Worm (Caenorhabditis elegans): ENCODE results near the gene F13E9.5.

F13E9.5 gene

DNA sequence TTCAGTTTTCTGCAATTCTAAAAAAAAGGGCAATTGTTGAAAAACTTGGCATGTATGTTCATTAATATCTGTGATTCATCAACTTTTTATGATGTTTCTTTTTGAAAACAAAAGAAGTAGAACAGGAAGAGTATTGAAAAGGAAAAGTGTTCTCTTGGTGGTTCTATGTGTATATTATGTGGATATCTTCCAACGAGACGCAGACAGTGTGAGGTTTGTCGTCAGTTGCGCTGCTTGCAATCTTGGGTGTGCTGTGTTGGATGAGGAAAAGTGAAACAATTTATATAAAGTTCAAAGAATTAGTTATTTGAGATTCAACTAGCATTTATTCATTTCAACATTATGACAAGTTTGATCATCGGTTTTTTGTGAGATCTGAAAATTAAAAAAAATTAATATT lies 31.8 kb downstream of the F13E9.5 start:
- no peak for TF ChIP-seq odd-2 (tag; optimal IDR thresholded peaks at IDR 0.05)
- TF ChIP-seq unc-3 (GFP tag; conservative IDR thresholded peaks at IDR 0.05) = no peak
- no peak for TF ChIP-seq unc-3 (tag; optimal IDR thresholded peaks at IDR 0.05)
- TF ChIP-seq hlh-13 (GFP tag; optimal IDR thresholded peaks at IDR 0.05) = no peak
- no peak for TF ChIP-seq pha-2 (tag; optimal IDR thresholded peaks at IDR 0.05)
- TF ChIP-seq pax-1 (tag; optimal IDR thresholded peaks at IDR 0.05) = no peak
- TF ChIP-seq ceh-9 (tag; optimal IDR thresholded peaks at IDR 0.05) = no peak
- TF ChIP-seq ceh-34 (tag; optimal IDR thresholded peaks at IDR 0.05) = no peak
- no peak for TF ChIP-seq npax-4 (tag; optimal IDR thresholded peaks at IDR 0.05)
- TF ChIP-seq ceh-2 (tag; optimal IDR thresholded peaks at IDR 0.05) = no peak
- TF ChIP-seq ceh-31 (tag; optimal IDR thresholded peaks at IDR 0.05) = no peak

DNA sequence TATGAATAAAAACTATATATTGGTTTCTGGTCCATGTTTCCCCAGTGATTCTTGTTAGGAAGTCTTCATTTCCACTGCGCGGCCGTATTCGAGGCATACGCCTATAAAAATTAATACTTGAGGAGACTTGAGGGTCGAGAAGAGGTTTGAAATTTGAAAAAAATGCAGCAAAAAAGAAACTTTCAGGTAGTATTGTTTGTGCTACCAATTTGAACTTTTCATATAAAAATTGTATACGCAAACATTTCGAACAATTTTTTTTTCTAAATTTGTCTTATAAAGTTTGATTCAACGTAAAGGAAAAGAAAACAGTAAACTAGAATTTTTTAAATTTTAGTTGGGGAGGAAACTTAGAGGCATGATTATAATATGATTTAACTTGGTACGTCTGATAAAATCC lies 32.3 kb downstream of the F13E9.5 start, which contains the start of gene T11G6.4:
Gene T11G6.4, minus strand, starts transcription at position 101 of the 400 bp plus-strand sequence.
- TF ChIP-seq ztf-16 (tag; optimal IDR thresholded peaks at IDR 0.05) (no peak), pat-9 (tag; optimal IDR thresholded peaks at IDR 0.05) (no peak), ceh-18 (tag; optimal IDR thresholded peaks at IDR 0.05) (no peak), ahr-1 (tag; optimal IDR thresholded peaks at IDR 0.05) (no peak)

DNA sequence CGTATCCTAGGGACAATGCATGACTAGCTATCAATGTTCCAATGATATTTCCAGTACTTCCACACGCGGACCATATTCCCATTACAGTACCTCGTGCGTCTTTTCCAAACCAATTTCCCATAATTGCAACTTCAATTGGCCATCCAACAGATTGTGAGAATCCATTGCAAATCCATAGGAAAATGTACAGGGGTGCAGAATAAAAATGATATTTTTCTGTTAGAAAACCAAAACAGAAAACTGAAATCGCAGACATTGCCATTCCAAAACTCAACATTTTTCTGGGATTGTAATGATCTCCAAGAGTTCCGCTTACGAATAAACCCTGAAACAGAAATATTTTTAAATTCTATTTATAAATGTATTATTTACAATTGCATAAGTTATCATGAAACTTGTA lies 33.0 kb downstream of the F13E9.5 start:
- TF ChIP-seq syd-9 (tag; optimal IDR thresholded peaks at IDR 0.05) (no peak), pax-1 (tag; optimal IDR thresholded peaks at IDR 0.05) (no peak), pqm-1 (tag; optimal IDR thresholded peaks at IDR 0.05) (no peak), eyg-1 (tag; optimal IDR thresholded peaks at IDR 0.05) (no peak), ceh-22 (tag; optimal IDR thresholded peaks at IDR 0.05) (no peak), che-1 (tag; optimal IDR thresholded peaks at IDR 0.05) (no peak), dmd-4 (tag; optimal IDR thresholded peaks at IDR 0.05; ENCODE audit: borderline replicate concordance) (no peak), pros-1 (tag; optimal IDR thresholded peaks at IDR 0.05) (no peak), lin-11 (tag; optimal IDR thresholded peaks at IDR 0.05) (no peak), ttx-3 (tag; optimal IDR thresholded peaks at IDR 0.05) (no peak), K02D7.2 (tag; optimal IDR thresholded peaks at IDR 0.05) (no peak)

DNA sequence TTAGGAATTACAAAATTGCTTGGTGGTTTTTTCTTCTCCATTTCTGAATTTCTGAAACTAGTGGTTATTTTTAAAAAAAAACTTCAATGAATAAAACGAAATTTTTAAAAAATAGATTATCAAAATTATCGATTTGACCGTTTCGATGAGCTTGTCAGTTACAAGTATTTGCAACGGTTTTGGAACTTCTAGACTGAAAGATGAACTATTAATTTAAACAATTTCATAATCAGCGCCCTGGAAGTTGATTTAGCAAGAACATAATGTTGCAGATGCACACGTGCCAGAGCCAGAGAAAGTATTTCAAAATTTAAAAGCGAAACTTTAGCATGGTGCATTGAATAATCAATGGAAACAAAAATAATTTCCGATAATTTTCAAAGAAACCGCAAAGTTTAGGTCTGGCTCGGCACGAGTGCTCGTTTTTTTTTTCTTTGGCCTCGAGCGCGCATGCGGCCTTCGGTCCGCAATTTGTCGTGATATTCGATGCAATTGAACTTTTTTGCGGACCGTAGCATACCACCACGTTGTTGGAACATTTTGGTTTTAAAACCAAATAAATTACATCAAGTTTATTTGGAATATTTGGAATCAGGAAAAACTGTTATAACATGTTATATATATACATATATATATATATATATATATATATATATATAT lies 41.3 kb downstream of the F13E9.5 start, which contains the start of gene T11G6.5:
Gene T11G6.5, minus strand, starts transcription at position 51 of the 660 bp plus-strand sequence.
- TF ChIP-seq C08G9.2 (tag; optimal IDR thresholded peaks at IDR 0.05) = no peak
- peak; percentile 16 for TF ChIP-seq nfya-1 (tag; optimal IDR thresholded peaks at IDR 0.05)

DNA sequence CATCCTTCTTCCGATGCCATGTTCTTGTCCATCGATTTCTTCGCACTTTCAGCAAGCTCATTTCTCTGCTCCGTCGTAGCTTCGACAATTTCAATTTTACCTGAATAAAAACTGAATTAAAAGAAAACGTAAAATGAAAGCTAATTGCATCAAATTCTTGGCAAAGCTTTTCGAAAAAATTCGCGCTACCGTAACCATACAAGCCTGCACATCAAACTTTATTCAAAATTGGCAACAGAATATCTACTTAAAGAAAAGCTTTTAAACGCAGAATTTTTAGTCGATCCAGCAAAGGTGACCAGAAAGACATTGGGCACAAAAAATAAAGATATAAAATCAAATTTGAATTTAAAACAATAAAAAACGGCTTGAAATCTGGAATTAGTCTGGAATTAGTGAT lies 41.9 kb downstream of the F13E9.5 start:
- TF ChIP-seq ztf-16 (tag; optimal IDR thresholded peaks at IDR 0.05) = no peak
- no peak for TF ChIP-seq ceh-6 (GFP tag; optimal IDR thresholded peaks at IDR 0.05)
- no peak for TF ChIP-seq ceh-18 (tag; optimal IDR thresholded peaks at IDR 0.05)
- TF ChIP-seq T23F11.4 (GFP tag; optimal IDR thresholded peaks at IDR 0.05) = no peak
- TF ChIP-seq ceh-30 (tag; optimal IDR thresholded peaks at IDR 0.05) = no peak
- no peak for TF ChIP-seq pax-1 (tag; optimal IDR thresholded peaks at IDR 0.05)
- no peak for TF ChIP-seq ceh-9 (tag; optimal IDR thresholded peaks at IDR 0.05)

Measured in whole organism, late embryonic.